Worm (Caenorhabditis elegans) whole organism, L2 larva: ENCODE results near the gene pdfr-1.
A peak's percentile ranks its signal among the peaks of the same experiment; 100 is the strongest.

Experiments
- C34F6.9 ChIP-seq: fragments of 150-350 bp; optimal IDR thresholded peaks from 2 replicates; lab custom pipeline; 2014; ENCODE audit warnings: missing biosample characterization, missing genetic modification characterization
- F13H6.1 ChIP-seq: sonication (generic microtip); optimal IDR thresholded peaks from 2 replicates; lab custom pipeline; 2016; ENCODE audit warnings: missing genetic modification characterization, missing compliant biosample characterization
- R02D3.7 ChIP-seq: fragments of 150-350 bp; optimal IDR thresholded peaks from 2 replicates; lab custom pipeline; 2014; ENCODE audit warnings: missing biosample characterization, missing genetic modification characterization
- Y55F3AM.14 ChIP-seq: fragments of 200-800 bp; sonication (Bioruptor generic); optimal IDR thresholded peaks from 2 replicates; lab custom pipeline; 2018; ENCODE audit warnings: mild to moderate bottlenecking, missing genetic modification characterization, missing compliant biosample characterization
- ZK546.5 ChIP-seq: sonication (generic microtip); optimal IDR thresholded peaks from 2 replicates; lab custom pipeline; 2017; ENCODE audit warnings: missing biosample characterization, missing genetic modification characterization
- alr-1 ChIP-seq: fragments of 150-350 bp; optimal IDR thresholded peaks from 2 replicates; lab custom pipeline; 2014; ENCODE audit warnings: missing biosample characterization, missing genetic modification characterization
- ama-1 ChIP-seq: fragments of 150-350 bp; optimal IDR thresholded peaks from 2 replicates; lab custom pipeline; 2018; ENCODE audit warnings: inconsistent platforms
- blmp-1 ChIP-seq: sonication (generic microtip); optimal IDR thresholded peaks from 2 replicates; lab custom pipeline; 2017; ENCODE audit warnings: missing genetic modification characterization, mild to moderate bottlenecking, missing compliant biosample characterization, antibody characterized with exemption, moderate library complexity; ENCODE audit not compliant: insufficient read depth
- ceh-16 ChIP-seq: fragments of 150-350 bp; optimal IDR thresholded peaks from 2 replicates; lab custom pipeline; 2014; ENCODE audit warnings: missing biosample characterization, missing genetic modification characterization
- ceh-82 ChIP-seq: fragments of 150-350 bp; optimal IDR thresholded peaks from 2 replicates; lab custom pipeline; 2014; ENCODE audit warnings: missing biosample characterization, missing genetic modification characterization
- crh-2 ChIP-seq: sonication (generic microtip); optimal IDR thresholded peaks from 2 replicates; lab custom pipeline; 2017; ENCODE audit warnings: missing biosample characterization, missing genetic modification characterization
- dmd-4 ChIP-seq: sonication (generic microtip); optimal IDR thresholded peaks from 2 replicates; lab custom pipeline; 2017; ENCODE audit warnings: missing biosample characterization, missing genetic modification characterization
- elt-1 ChIP-seq: fragments of 150-350 bp; optimal IDR thresholded peaks from 2 replicates; lab custom pipeline; 2014; ENCODE audit warnings: missing biosample characterization, missing genetic modification characterization
- elt-3 ChIP-seq: sonication (generic microtip); optimal IDR thresholded peaks from 2 replicates; lab custom pipeline; 2017; ENCODE audit warnings: missing biosample characterization, missing genetic modification characterization
- fos-1 ChIP-seq: fragments of 150-350 bp; optimal IDR thresholded peaks from 2 replicates; lab custom pipeline; 2014; ENCODE audit warnings: missing biosample characterization, missing genetic modification characterization
- lin-13 ChIP-seq: fragments of 150-350 bp; optimal IDR thresholded peaks from 2 replicates; lab custom pipeline; 2014; ENCODE audit warnings: missing biosample characterization, missing genetic modification reagents, missing genetic modification characterization
- lsy-2 ChIP-seq, 2 experiments: fragments of 150-350 bp in 1 of 2; sonication (generic microtip) in 1 of 2; optimal IDR thresholded peaks; 2 replicates each; lab custom pipeline; 2014 to 2017; ENCODE audit warnings: missing biosample characterization in 2 of 2, missing genetic modification characterization in 2 of 2
- mab-5 ChIP-seq: fragments of 150-350 bp; optimal IDR thresholded peaks from 2 replicates; lab custom pipeline; 2014; ENCODE audit warnings: missing biosample characterization, missing genetic modification characterization
- mbf-1 ChIP-seq: sonication (generic microtip); optimal IDR thresholded peaks from 2 replicates; lab custom pipeline; 2017; ENCODE audit warnings: missing biosample characterization, missing genetic modification characterization
- mdl-1 ChIP-seq, 2 experiments: fragments of 150-350 bp in 1 of 2; sonication (generic microtip) in 1 of 2; optimal IDR thresholded peaks; 2 replicates each; lab custom pipeline; 2017; ENCODE audit warnings: missing biosample characterization in 2 of 2, missing genetic modification characterization in 2 of 2
- nhr-10 ChIP-seq: sonication (generic microtip); optimal IDR thresholded peaks from 2 replicates; lab custom pipeline; 2017; ENCODE audit warnings: missing biosample characterization, missing genetic modification characterization
- nhr-11 ChIP-seq: fragments of 150-350 bp; optimal IDR thresholded peaks from 2 replicates; lab custom pipeline; 2014; ENCODE audit warnings: missing biosample characterization, missing genetic modification characterization
- nhr-12 ChIP-seq: fragments of 150-350 bp; optimal IDR thresholded peaks from 2 replicates; lab custom pipeline; 2014; ENCODE audit warnings: missing biosample characterization, missing genetic modification characterization
- nhr-129 ChIP-seq: fragments of 150-350 bp; optimal IDR thresholded peaks from 2 replicates; lab custom pipeline; 2014; ENCODE audit warnings: missing biosample characterization, missing genetic modification characterization
- nhr-21 ChIP-seq: fragments of 150-350 bp; optimal IDR thresholded peaks from 2 replicates; lab custom pipeline; 2014; ENCODE audit warnings: missing biosample characterization, missing genetic modification characterization
- nhr-23 ChIP-seq: fragments of 150-350 bp; optimal IDR thresholded peaks from 2 replicates; lab custom pipeline; 2014; ENCODE audit warnings: missing biosample characterization, missing genetic modification reagents, missing genetic modification characterization
- nhr-237 ChIP-seq: fragments of 150-350 bp; optimal IDR thresholded peaks from 2 replicates; lab custom pipeline; 2014; ENCODE audit warnings: missing biosample characterization, missing genetic modification characterization
- nhr-25 ChIP-seq: fragments of 150-350 bp; sonication (generic microtip); optimal IDR thresholded peaks from 3 replicates; lab custom pipeline; 2014; ENCODE audit warnings: missing biosample characterization, missing genetic modification characterization
- nhr-77 ChIP-seq: fragments of 150-350 bp; optimal IDR thresholded peaks from 2 replicates; lab custom pipeline; 2014; ENCODE audit warnings: missing biosample characterization, missing genetic modification characterization
- peb-1 ChIP-seq: fragments of 150-350 bp; optimal IDR thresholded peaks from 2 replicates; lab custom pipeline; 2014; ENCODE audit warnings: missing biosample characterization, missing genetic modification characterization
- sem-4 ChIP-seq: fragments of 150-350 bp; optimal IDR thresholded peaks from 2 replicates; lab custom pipeline; 2014; ENCODE audit warnings: missing biosample characterization, missing genetic modification reagents, missing genetic modification characterization
- skn-1 ChIP-seq: sonication (generic microtip); optimal IDR thresholded peaks from 2 replicates; lab custom pipeline; 2017; ENCODE audit warnings: missing biosample characterization, missing genetic modification characterization
- sma-3 ChIP-seq: sonication (generic microtip); optimal IDR thresholded peaks from 2 replicates; lab custom pipeline; 2016; ENCODE audit warnings: missing genetic modification reagents, missing genetic modification characterization, missing compliant biosample characterization
- sma-9 ChIP-seq, 2 experiments: fragments of 150-350 bp in 1 of 2; sonication (generic microtip) in 1 of 2; optimal IDR thresholded peaks; 2 replicates each; lab custom pipeline; 2014 to 2016; ENCODE audit warnings: missing genetic modification characterization in 2 of 2, mild to moderate bottlenecking in 1 of 2, missing biosample characterization in 1 of 2, missing compliant biosample characterization in 1 of 2, missing genetic modification reagents in 1 of 2, moderate library complexity in 1 of 2
- snpc-4 ChIP-seq: fragments of 150-350 bp; optimal IDR thresholded peaks from 2 replicates; lab custom pipeline; 2014; ENCODE audit warnings: missing biosample characterization, missing genetic modification characterization
- unc-39 ChIP-seq: fragments of 150-350 bp; optimal IDR thresholded peaks from 2 replicates; lab custom pipeline; 2014; ENCODE audit warnings: missing biosample characterization, missing genetic modification characterization
- unc-55 ChIP-seq: fragments of 150-350 bp; sonication (generic microtip); optimal IDR thresholded peaks from 3 replicates; lab custom pipeline; 2014; ENCODE audit warnings: missing biosample characterization, missing genetic modification reagents, missing genetic modification characterization
- unc-62 ChIP-seq: fragments of 150-350 bp; optimal IDR thresholded peaks from 2 replicates; lab custom pipeline; 2014; ENCODE audit warnings: missing biosample characterization, missing genetic modification reagents, missing genetic modification characterization
- zag-1 ChIP-seq: fragments of 150-350 bp; optimal IDR thresholded peaks from 2 replicates; lab custom pipeline; 2014; ENCODE audit warnings: missing biosample characterization, missing genetic modification characterization
- ztf-1 ChIP-seq: fragments of 200-800 bp; sonication (Bioruptor generic); conservative IDR thresholded peaks from 2 replicates; pipeline ENCODE4 v1.3.6; 2022; ENCODE audit warnings: missing genetic modification characterization, missing compliant biosample characterization
- ztf-11 ChIP-seq: sonication (generic microtip); optimal IDR thresholded peaks from 2 replicates; lab custom pipeline; 2017; ENCODE audit warnings: missing biosample characterization, missing genetic modification characterization
- ztf-4 ChIP-seq: fragments of 150-350 bp; optimal IDR thresholded peaks from 2 replicates; lab custom pipeline; 2014; ENCODE audit warnings: missing biosample characterization, missing genetic modification characterization

Gene pdfr-1

ce11 chrIII:6693285-6693684 is 41.4 kb upstream of the pdfr-1 start:
- TF ChIP-seq unc-62 (GFP tag; lab: Kevin White, UChicago) = no peak
- no peak for TF ChIP-seq C34F6.9 (tag; lab: Kevin White, UChicago)
- TF ChIP-seq nhr-12 = no peak
- TF ChIP-seq sem-4 (tag; lab: Kevin White, UChicago) = no peak
- TF ChIP-seq Y55F3AM.14 (GFP tag; lab: Kevin White, UChicago) = no peak
- TF ChIP-seq F13H6.1 (tag; lab: Kevin White, UChicago) = no peak
- TF ChIP-seq sma-3 (GFP tag; lab: Kevin White, UChicago) = no peak
- TF ChIP-seq ceh-82 (tag; lab: Kevin White, UChicago) = no peak
- TF ChIP-seq ztf-4 (tag; lab: Kevin White, UChicago) = no peak
- TF ChIP-seq ztf-1 (GFP tag; lab: Robert Waterston, UW) = no peak
- no peak for TF ChIP-seq nhr-10
- TF ChIP-seq lsy-2 (tag; optimal IDR thresholded peaks at IDR 0.05; lab: Kevin White, UChicago) = no peak
- TF ChIP-seq snpc-4 = no peak
- TF ChIP-seq mab-5 (tag; lab: Kevin White, UChicago) = no peak
- no peak for TF ChIP-seq ceh-16 (tag; lab: Kevin White, UChicago)
- TF ChIP-seq ZK546.5 (tag; lab: Kevin White, UChicago) = no peak
- TF ChIP-seq blmp-1 = no peak
- no peak for TF ChIP-seq elt-3 (tag; lab: Kevin White, UChicago)
- TF ChIP-seq mdl-1 (tag; optimal IDR thresholded peaks at IDR 0.05; lab: Kevin White, UChicago) = no peak
- TF ChIP-seq sma-9 (GFP tag; optimal IDR thresholded peaks at IDR 0.05; lab: Kevin White, UChicago) = peak; percentile 5
- no peak for TF ChIP-seq sma-9 (tag; optimal IDR thresholded peaks at IDR 0.05; lab: Kevin White, UChicago)
- TF ChIP-seq dmd-4 (tag; lab: Kevin White, UChicago) = no peak
- TF ChIP-seq unc-39 (tag; lab: Kevin White, UChicago) = no peak
- TF ChIP-seq skn-1 (tag; lab: Kevin White, UChicago) = peak; percentile 24
- TF ChIP-seq nhr-21 = no peak
- TF ChIP-seq alr-1 = no peak
- no peak for TF ChIP-seq elt-1 (tag; lab: Kevin White, UChicago)
- no peak for TF ChIP-seq nhr-237 (tag; lab: Kevin White, UChicago)
- peak; percentile 11 for TF ChIP-seq crh-2 (tag; lab: Kevin White, UChicago)
- no peak for TF ChIP-seq R02D3.7 (tag; lab: Kevin White, UChicago)
- peak; percentile 93 for TF ChIP-seq fos-1 (tag; lab: Kevin White, UChicago)
- TF ChIP-seq, all 48 proteins: peak for 4

- TF ChIP-seq F13H6.1 (tag; lab: Kevin White, UChicago) (no peak), mdl-1 (tag; optimal IDR thresholded peaks at IDR 0.05; lab: Kevin White, UChicago) (peak in 1 of 2 experiments; percentile 38), lsy-2 (tag; optimal IDR thresholded peaks at IDR 0.05; lab: Kevin White, UChicago) (peak in 1 of 2 experiments; percentile 45), ztf-11 (tag; lab: Kevin White, UChicago) (no peak), C34F6.9 (tag; lab: Kevin White, UChicago) (peak; percentile 58), nhr-25 (tag; lab: Kevin White, UChicago) (no peak), elt-3 (tag; lab: Kevin White, UChicago) (no peak), ceh-82 (tag; lab: Kevin White, UChicago) (no peak), nhr-11 (tag; lab: Kevin White, UChicago) (no peak), nhr-237 (tag; lab: Kevin White, UChicago) (no peak), fos-1 (tag; lab: Kevin White, UChicago) (no peak), snpc-4 (no peak), sma-9 (GFP tag; optimal IDR thresholded peaks at IDR 0.05; lab: Kevin White, UChicago) (peak; percentile 18), sma-9 (tag; optimal IDR thresholded peaks at IDR 0.05; lab: Kevin White, UChicago) (no peak), nhr-21 (no peak), unc-39 (tag; lab: Kevin White, UChicago) (no peak), peb-1 (no peak), ztf-4 (tag; lab: Kevin White, UChicago) (no peak), crh-2 (tag; lab: Kevin White, UChicago) (peak; percentile 21), nhr-12 (no peak), nhr-23 (tag; lab: Kevin White, UChicago) (no peak), blmp-1 (no peak), ama-1 (lab: Kevin White, UChicago) (no peak), nhr-129 (no peak), sma-3 (GFP tag; lab: Kevin White, UChicago) (no peak), nhr-77 (no peak)
Observed at ce11 chrIII:6690490-6690889, 38.6 kb upstream of the pdfr-1 start.

ce11 chrIII:6681790-6682189 is 29.9 kb upstream of the pdfr-1 start:
- TF ChIP-seq ceh-82 (tag; lab: Kevin White, UChicago) (no peak), lin-13 (no peak), unc-55 (GFP tag; lab: Kevin White, UChicago) (no peak), mab-5 (tag; lab: Kevin White, UChicago) (no peak), nhr-10 (no peak), mbf-1 (tag; lab: Kevin White, UChicago) (no peak), unc-39 (tag; lab: Kevin White, UChicago) (no peak), nhr-129 (no peak), lsy-2 (tag; optimal IDR thresholded peaks at IDR 0.05; lab: Kevin White, UChicago) (no peak), elt-3 (tag; lab: Kevin White, UChicago) (no peak), blmp-1 (no peak), peb-1 (no peak), nhr-25 (tag; lab: Kevin White, UChicago) (no peak), zag-1 (tag; lab: Kevin White, UChicago) (no peak), nhr-11 (tag; lab: Kevin White, UChicago) (no peak), mdl-1 (tag; optimal IDR thresholded peaks at IDR 0.05; lab: Kevin White, UChicago) (no peak), elt-1 (tag; lab: Kevin White, UChicago) (no peak), R02D3.7 (tag; lab: Kevin White, UChicago) (no peak), snpc-4 (no peak), nhr-21 (no peak)
- TF ChIP-seq, all 48 proteins: peak for 0
